Worm (Caenorhabditis elegans): ENCODE results near the gene npp-16.

DNA sequence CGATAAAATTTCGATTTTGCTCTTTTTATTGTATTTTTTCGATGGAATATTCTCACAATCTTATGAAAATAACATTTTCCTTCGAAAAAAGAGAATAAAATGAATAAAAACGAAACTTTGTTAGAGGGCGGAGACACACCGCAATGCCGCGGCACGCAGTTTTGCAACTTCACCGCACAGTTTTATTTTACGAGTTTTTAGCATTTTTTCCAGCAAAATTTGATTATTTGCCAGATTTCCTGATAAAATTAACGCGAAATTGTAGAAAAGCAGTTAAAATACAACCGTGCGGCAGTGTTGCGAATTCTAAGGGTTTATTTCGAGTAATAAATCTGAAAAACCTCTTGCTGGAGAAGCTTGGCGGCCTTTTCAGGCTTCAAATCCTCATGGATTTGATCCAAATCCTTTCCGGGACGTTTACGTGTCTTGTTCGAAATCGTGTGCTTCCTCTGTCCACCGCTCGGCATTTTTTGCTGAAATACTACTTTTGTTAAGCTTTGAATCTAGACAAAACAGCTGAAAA lies 2.6 kb downstream of the npp-16 start, which contains the start of gene znf-593:
- TF ChIP-seq K12H6.12 (tag; optimal IDR thresholded peaks at IDR 0.05) (no peak), repo-1 (tag; optimal IDR thresholded peaks at IDR 0.05) (peak; percentile 47), snpc-4 (GFP tag; optimal IDR thresholded peaks at IDR 0.05) (no peak), snpc-4 (tag; optimal IDR thresholded peaks at IDR 0.05) (no peak), mel-28 (tag; optimal IDR thresholded peaks at IDR 0.05; ENCODE audit: borderline replicate concordance) (no peak), Y53G8AR.9 (GFP tag; conservative IDR thresholded peaks at IDR 0.05) (no peak), ztf-25 (GFP tag; IDR thresholded peaks at IDR 0.05) (no peak), dpff-1 (tag; optimal IDR thresholded peaks at IDR 0.05) (no peak), hlh-12 (tag; optimal IDR thresholded peaks at IDR 0.05) (no peak)

Measured in whole organism, young adult.